Worm (Caenorhabditis elegans) whole organism, mixed stage, embryonic: ENCODE measurements around the gene K09C4.2.

Source experiments
- ceh-43 ChIP-seq: fragments of 200-800 bp; sonication (Bioruptor generic); optimal IDR thresholded peaks from 2 replicates; lab custom pipeline; 2018; ENCODE audit warnings: mild to moderate bottlenecking, missing genetic modification characterization, moderate library complexity, missing compliant biosample characterization
- sptf-1 ChIP-seq: sonication (generic microtip); optimal IDR thresholded peaks from 2 replicates; lab custom pipeline; 2017; ENCODE audit warnings: mild to moderate bottlenecking, missing genetic modification characterization, moderate library complexity, missing compliant biosample characterization
- unc-62 ChIP-seq: fragments of 150-350 bp; optimal IDR thresholded peaks from 2 replicates; lab custom pipeline; 2014; ENCODE audit warnings: missing biosample characterization, missing genetic modification reagents, missing genetic modification characterization
- zip-8 ChIP-seq: fragments of 150-350 bp; optimal IDR thresholded peaks from 2 replicates; lab custom pipeline; 2014; ENCODE audit warnings: missing biosample characterization, missing genetic modification characterization
- ztf-11 ChIP-seq: fragments of 150-350 bp; optimal IDR thresholded peaks from 2 replicates; lab custom pipeline; 2014; ENCODE audit warnings: missing biosample characterization, missing genetic modification characterization

- TF ChIP-seq ztf-11 (tag; lab: Kevin White, UChicago) (no peak), zip-8 (tag; lab: Kevin White, UChicago) (no peak), unc-62 (no peak), sptf-1 (no peak), ceh-43 (no peak)
These were observed 7.1 kb upstream of the K09C4.2 start, which contains the start of gene K09C4.4 for ce11 chrX:3289183-3289582.
